Fruit fly (Drosophila melanogaster) whole organism, embryonic: ENCODE results near the gene CG5639.

ENCODE experiments used
- ATbp ChIP-seq: fragments of 200-800 bp; sonication (Bioruptor generic); optimal IDR thresholded peaks from 2 replicates; lab custom pipeline; 2017; ENCODE audit warnings: missing biosample characterization, mild to moderate bottlenecking, missing genetic modification characterization, missing genetic modification reagents
- CG10431 ChIP-seq: fragments of 200-800 bp; sonication (Bioruptor generic); optimal IDR thresholded peaks from 3 replicates; lab custom pipeline; 2018; ENCODE audit warnings: missing biosample characterization, mild to moderate bottlenecking, missing genetic modification characterization
- CG10979 ChIP-seq: fragments of 200-800 bp; sonication (Bioruptor generic); optimal IDR thresholded peaks from 2 replicates; lab custom pipeline; 2018; ENCODE audit warnings: missing biosample characterization, mild to moderate bottlenecking, missing genetic modification characterization, moderate library complexity
- CG11398 ChIP-seq: fragments of 200-800 bp; sonication (Bioruptor generic); optimal IDR thresholded peaks from 2 replicates; lab custom pipeline; 2016; ENCODE audit warnings: missing biosample characterization, missing genetic modification characterization
- CG11456 ChIP-seq: fragments of 200-800 bp; sonication (Bioruptor generic); IDR thresholded peaks from 3 replicates; pipeline ENCODE4 v1.3.6; 2022; ENCODE audit warnings: missing biosample characterization, missing genetic modification characterization
- CG11695 ChIP-seq: fragments of 200-800 bp; sonication (Bioruptor generic); IDR thresholded peaks from 3 replicates; pipeline ENCODE4 v1.3.6; 2022; ENCODE audit warnings: missing biosample characterization, missing genetic modification characterization
- CG1792 ChIP-seq: fragments of 200-800 bp; sonication (Bioruptor generic); optimal IDR thresholded peaks from 2 replicates; lab custom pipeline; 2016; ENCODE audit warnings: missing biosample characterization, missing genetic modification characterization
- CG2116 ChIP-seq: fragments of 200-800 bp; sonication (Bioruptor generic); optimal IDR thresholded peaks from 3 replicates; lab custom pipeline; 2018; ENCODE audit warnings: missing biosample characterization, mild to moderate bottlenecking, missing genetic modification characterization
- CG31441 ChIP-seq: fragments of 200-800 bp; sonication (Bioruptor generic); IDR thresholded peaks from 2 replicates; pipeline ENCODE4 v1.3.6; 2022; ENCODE audit warnings: missing biosample characterization, missing genetic modification characterization
- CG3838 ChIP-seq: fragments of 200-800 bp; sonication (Bioruptor generic); optimal IDR thresholded peaks from 3 replicates; lab custom pipeline; 2016; ENCODE audit warnings: missing biosample characterization, missing genetic modification characterization
- CG3847 ChIP-seq: fragments of 200-800 bp; sonication (Bioruptor generic); IDR thresholded peaks from 2 replicates; pipeline ENCODE4 v1.3.6; 2022; ENCODE audit warnings: missing biosample characterization, missing genetic modification characterization
- CG43689 ChIP-seq: fragments of 200-800 bp; sonication (Bioruptor generic); IDR thresholded peaks from 2 replicates; pipeline ENCODE4 v1.3.6; 2022; ENCODE audit warnings: missing biosample characterization, missing genetic modification characterization
- CG6765 ChIP-seq: fragments of 200-800 bp; sonication (Bioruptor generic); optimal IDR thresholded peaks from 3 replicates; lab custom pipeline; 2017; ENCODE audit warnings: missing biosample characterization, mild to moderate bottlenecking, missing genetic modification characterization
- CG8944 ChIP-seq: fragments of 200-800 bp; sonication (Bioruptor generic); optimal IDR thresholded peaks from 3 replicates; lab custom pipeline; 2016; ENCODE audit warnings: missing biosample characterization, missing genetic modification characterization
- CG9817 ChIP-seq: fragments of 200-800 bp; sonication (Bioruptor generic); optimal IDR thresholded peaks from 2 replicates; lab custom pipeline; 2018; ENCODE audit warnings: missing biosample characterization, mild to moderate bottlenecking, missing genetic modification characterization, moderate library complexity
- Dek ChIP-seq: fragments of 200-800 bp; sonication (Bioruptor generic); optimal IDR thresholded peaks from 3 replicates; lab custom pipeline; 2019; ENCODE audit warnings: missing biosample characterization, mild to moderate bottlenecking, missing genetic modification characterization, moderate library complexity
- Doc3 ChIP-seq: fragments of 200-800 bp; sonication (Bioruptor generic); IDR thresholded peaks from 3 replicates; pipeline ENCODE4 v1.3.6; 2022; ENCODE audit warnings: missing biosample characterization, missing genetic modification characterization; ENCODE audit not compliant: partially characterized antibody
- Ets97D ChIP-seq: fragments of 200-800 bp; sonication (Bioruptor generic); optimal IDR thresholded peaks from 3 replicates; lab custom pipeline; 2016; ENCODE audit warnings: missing biosample characterization, missing genetic modification characterization
- HmgD ChIP-seq: fragments of 200-800 bp; sonication (Bioruptor generic); optimal IDR thresholded peaks from 3 replicates; lab custom pipeline; 2016; ENCODE audit warnings: missing biosample characterization, missing genetic modification characterization
- Hr39 ChIP-seq: fragments of >200 bp; optimal IDR thresholded peaks from 2 replicates; lab custom pipeline; 2017
- Hr78 ChIP-seq, 2 experiments: fragments of 200-800 bp in 1 of 2; fragments of >200 bp in 1 of 2; sonication (Bioruptor generic) in 1 of 2; optimal IDR thresholded peaks; 2 replicates each; lab custom pipeline; 2017 to 2019; ENCODE audit warnings: missing biosample characterization in 2 of 2, missing genetic modification characterization in 2 of 2, mild to moderate bottlenecking in 1 of 2, moderate library complexity in 1 of 2
- Mad ChIP-seq: fragments of 200-800 bp; sonication (Bioruptor generic); optimal IDR thresholded peaks from 2 replicates; lab custom pipeline; 2016; ENCODE audit warnings: missing biosample characterization, missing genetic modification characterization
- NfI ChIP-seq: fragments of 200-800 bp; sonication (Bioruptor generic); optimal IDR thresholded peaks from 3 replicates; lab custom pipeline; 2018; ENCODE audit warnings: missing biosample characterization, mild to moderate bottlenecking, missing genetic modification characterization, moderate library complexity
- Oli ChIP-seq: fragments of 200-800 bp; sonication (Bioruptor generic); optimal IDR thresholded peaks from 2 replicates; lab custom pipeline; 2018; ENCODE audit warnings: missing biosample characterization, mild to moderate bottlenecking, missing genetic modification characterization, moderate library complexity
- Ptx1 ChIP-seq: fragments of 200-800 bp; sonication (Bioruptor generic); IDR thresholded peaks from 2 replicates; pipeline ENCODE4 v1.3.6; 2022; ENCODE audit warnings: missing biosample characterization, missing genetic modification characterization
- Stat92E ChIP-seq, 3 experiments: fragments of >200 bp in 2 of 3; fragments of 200-800 bp in 1 of 3; sonication (Bioruptor generic) in 1 of 3; optimal IDR thresholded peaks; 2 replicates each; lab custom pipeline; 2017 to 2019; ENCODE audit warnings: missing biosample characterization in 3 of 3, missing genetic modification characterization in 3 of 3, mild to moderate bottlenecking in 1 of 3, moderate library complexity in 1 of 3
- Usf ChIP-seq: fragments of 200-800 bp; sonication (Bioruptor generic); optimal IDR thresholded peaks from 2 replicates; lab custom pipeline; 2017; ENCODE audit warnings: missing genotype, missing biosample characterization, missing genetic modification characterization
- Xbp1 ChIP-seq: fragments of 200-800 bp; sonication (Bioruptor generic); optimal IDR thresholded peaks from 3 replicates; lab custom pipeline; 2016; ENCODE audit warnings: missing biosample characterization, mild to moderate bottlenecking, missing genetic modification characterization
- crc ChIP-seq: fragments of 200-800 bp; sonication (Bioruptor generic); optimal IDR thresholded peaks from 2 replicates; lab custom pipeline; 2016; ENCODE audit warnings: missing biosample characterization, missing genetic modification characterization
- eve ChIP-seq, 2 experiments: fragments of >200 bp; optimal IDR thresholded peaks; 2 replicates each; lab custom pipeline; 2017; ENCODE audit warnings: missing biosample characterization in 2 of 2, missing genetic modification characterization in 2 of 2
- ewg ChIP-seq: fragments of 200-800 bp; sonication (Bioruptor generic); optimal IDR thresholded peaks from 3 replicates; lab custom pipeline; 2017; ENCODE audit warnings: mild to moderate bottlenecking, missing biosample characterization, missing genetic modification reagents, missing genetic modification characterization
- exex ChIP-seq: fragments of 200-800 bp; sonication (Bioruptor generic); optimal IDR thresholded peaks from 4 replicates; lab custom pipeline; 2018; ENCODE audit warnings: missing biosample characterization, mild to moderate bottlenecking, missing genetic modification characterization, moderate library complexity
- fd3F ChIP-seq: fragments of 200-800 bp; sonication (Bioruptor generic); optimal IDR thresholded peaks from 2 replicates; lab custom pipeline; 2018; ENCODE audit warnings: missing biosample characterization, mild to moderate bottlenecking, missing genetic modification characterization, moderate library complexity
- fd96Cb ChIP-seq: fragments of 200-800 bp; sonication (Bioruptor generic); optimal IDR thresholded peaks from 2 replicates; lab custom pipeline; 2018; ENCODE audit warnings: missing biosample characterization, mild to moderate bottlenecking, missing genetic modification characterization, moderate library complexity
- gem ChIP-seq: fragments of 200-800 bp; sonication (Bioruptor generic); optimal IDR thresholded peaks from 2 replicates; lab custom pipeline; 2019; ENCODE audit warnings: missing biosample characterization, mild to moderate bottlenecking, missing genetic modification characterization, moderate library complexity
- gfzf ChIP-seq: fragments of 200-800 bp; sonication (Bioruptor generic); optimal IDR thresholded peaks from 2 replicates; lab custom pipeline; 2016; ENCODE audit warnings: missing biosample characterization, mild to moderate bottlenecking, missing genetic modification characterization, moderate library complexity
- ham ChIP-seq: fragments of 200-800 bp; sonication (Bioruptor generic); IDR thresholded peaks from 2 replicates; pipeline ENCODE4 v1.3.6; 2022; ENCODE audit warnings: missing biosample characterization, missing genetic modification characterization
- hth ChIP-seq: fragments of >200 bp; optimal IDR thresholded peaks from 2 replicates; lab custom pipeline; 2017; ENCODE audit warnings: inconsistent platforms
- jumu ChIP-seq: fragments of 200-800 bp; sonication (Bioruptor generic); optimal IDR thresholded peaks from 3 replicates; lab custom pipeline; 2016; ENCODE audit warnings: missing biosample characterization, missing genetic modification characterization
- kni ChIP-seq: fragments of 200-800 bp; sonication (Bioruptor generic); optimal IDR thresholded peaks from 3 replicates; lab custom pipeline; 2017; ENCODE audit warnings: mild to moderate bottlenecking, missing biosample characterization, missing genetic modification reagents, missing genetic modification characterization
- nmo ChIP-seq: fragments of 200-800 bp; sonication (Bioruptor generic); optimal IDR thresholded peaks from 2 replicates; lab custom pipeline; 2018; ENCODE audit warnings: missing biosample characterization, mild to moderate bottlenecking, missing genetic modification characterization, moderate library complexity
- peb ChIP-seq: fragments of 200-800 bp; sonication (Bioruptor generic); IDR thresholded peaks from 2 replicates; pipeline ENCODE4 v1.3.6; 2022; ENCODE audit warnings: missing biosample characterization, missing genetic modification characterization
- phol ChIP-seq: fragments of 200-800 bp; sonication (Bioruptor generic); optimal IDR thresholded peaks from 3 replicates; lab custom pipeline; 2018; ENCODE audit warnings: missing biosample characterization, mild to moderate bottlenecking, missing genetic modification characterization, moderate library complexity
- prd ChIP-seq, 3 experiments: fragments of >200 bp in 2 of 3; fragments of 200-800 bp in 1 of 3; sonication (Bioruptor generic) in 1 of 3; optimal IDR thresholded peaks in 2 of 3; IDR thresholded peaks in 1 of 3; 2 replicates in 2 of 3; 3 replicates in 1 of 3; pipeline versions ENCODE4 v1.3.6 to Lab custom; 2017 to 2022; ENCODE audit warnings: missing biosample characterization in 1 of 3, missing genetic modification characterization in 1 of 3
- schlank ChIP-seq: fragments of 200-800 bp; sonication (Bioruptor generic); optimal IDR thresholded peaks from 2 replicates; lab custom pipeline; 2018; ENCODE audit warnings: missing biosample characterization, mild to moderate bottlenecking, missing genetic modification characterization
- scrt ChIP-seq: fragments of 200-800 bp; sonication (Bioruptor generic); optimal IDR thresholded peaks from 2 replicates; lab custom pipeline; 2018; ENCODE audit warnings: missing biosample characterization, mild to moderate bottlenecking, missing genetic modification characterization, moderate library complexity
- sna ChIP-seq: fragments of 200-800 bp; sonication (Bioruptor generic); IDR thresholded peaks from 2 replicates; pipeline ENCODE4 v1.3.6; 2022; ENCODE audit warnings: missing biosample characterization, missing genetic modification characterization; ENCODE audit not compliant: partially characterized antibody
- sr ChIP-seq: fragments of 200-800 bp; sonication (Bioruptor generic); IDR thresholded peaks from 3 replicates; pipeline ENCODE4 v1.3.6; 2022; ENCODE audit warnings: missing biosample characterization, missing genetic modification characterization
- trem ChIP-seq: fragments of 200-800 bp; optimal IDR thresholded peaks from 3 replicates; lab custom pipeline; 2019; ENCODE audit warnings: missing biosample characterization, mild to moderate bottlenecking, missing genetic modification characterization, moderate library complexity

CG5639 gene

DNA sequence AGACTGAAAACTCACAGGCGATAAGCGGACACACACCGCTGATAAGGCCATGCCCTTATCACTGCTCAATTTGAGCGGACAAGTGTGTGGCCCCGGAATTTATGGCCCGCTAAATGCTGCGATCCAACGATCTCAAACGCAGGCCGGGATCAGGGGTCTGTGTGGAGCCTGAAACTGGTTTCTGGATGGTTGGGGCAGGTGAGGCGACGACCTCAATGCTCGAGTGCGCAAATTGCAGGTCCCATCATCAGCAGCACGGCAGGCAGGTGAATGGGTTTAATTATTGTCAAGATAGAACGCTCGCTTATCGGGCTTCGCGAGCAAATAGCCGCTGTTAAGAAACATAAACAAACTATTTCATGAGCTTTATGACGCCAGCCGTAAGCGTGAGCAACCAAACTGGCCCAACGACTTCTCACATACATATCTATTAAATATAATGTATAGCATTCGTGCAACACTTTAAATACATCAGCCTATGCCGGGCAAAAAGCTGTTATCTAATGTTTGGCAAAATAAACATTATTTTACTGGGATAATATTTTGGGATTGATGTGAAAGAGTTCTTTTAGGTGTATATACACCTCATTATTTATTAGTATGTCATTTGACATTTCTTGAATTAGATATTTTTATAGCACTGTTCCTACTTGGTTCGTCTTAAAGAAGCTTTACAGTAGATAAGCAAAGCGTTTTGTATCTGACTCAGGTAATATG, 9.8 kb upstream of the CG5639 start (continued):
- TF ChIP-seq ewg: no peak
- TF ChIP-seq Xbp1 (GFP tag; lab: Kevin White, UChicago): no peak
- no peak for TF ChIP-seq CG11398
- no peak for TF ChIP-seq gfzf (GFP tag; lab: Kevin White, UChicago)
- TF ChIP-seq CG11456 (GFP tag; lab: Robert Waterston, UW): no peak
- no peak for TF ChIP-seq CG1792 (GFP tag; lab: Kevin White, UChicago)
- TF ChIP-seq CG6765 (GFP tag; lab: Kevin White, UChicago): peak; percentile 26
- TF ChIP-seq ATbp (GFP tag; lab: Kevin White, UChicago): no peak
- TF ChIP-seq fd3F (GFP tag; lab: Kevin White, UChicago): no peak
- TF ChIP-seq fd96Cb: no peak
- TF ChIP-seq sr: no peak
- peak; percentile 78 for TF ChIP-seq exex (tag; lab: Kevin White, UChicago)
- TF ChIP-seq CG10979 (tag; lab: Kevin White, UChicago): no peak
- no peak for TF ChIP-seq CG10431 (GFP tag; lab: Kevin White, UChicago)
- no peak for TF ChIP-seq NfI
- TF ChIP-seq CG3847 (GFP tag; lab: Robert Waterston, UW): no peak
- TF ChIP-seq Usf (GFP tag; lab: Kevin White, UChicago): no peak
- no peak for TF ChIP-seq prd (optimal IDR thresholded peaks at IDR 0.05; lab: Kevin White, UChicago)
- no peak for TF ChIP-seq prd (GFP tag; IDR thresholded peaks at IDR 0.05; lab: Robert Waterston, UW)
- TF ChIP-seq Ptx1 (GFP tag; lab: Robert Waterston, UW): no peak
- TF ChIP-seq crc (GFP tag; lab: Kevin White, UChicago): no peak
- peak; percentile 33 for TF ChIP-seq gem (tag; lab: Kevin White, UChicago)
- TF ChIP-seq Stat92E (GFP tag; optimal IDR thresholded peaks at IDR 0.05; lab: Kevin White, UChicago): no peak
- no peak for TF ChIP-seq phol (tag; lab: Kevin White, UChicago)
- TF ChIP-seq Ets97D: no peak
- TF ChIP-seq CG11695 (GFP tag; lab: Robert Waterston, UW): no peak
- no peak for TF ChIP-seq ham (GFP tag; lab: Robert Waterston, UW)
- no peak for TF ChIP-seq CG8944 (GFP tag; lab: Kevin White, UChicago)
- no peak for TF ChIP-seq CG31441 (GFP tag; lab: Robert Waterston, UW)
- no peak for TF ChIP-seq peb (GFP tag; lab: Robert Waterston, UW)
- no peak for TF ChIP-seq Doc3 (GFP tag; lab: Robert Waterston, UW)
- peak in 1 of 2 experiments; percentile 55 for TF ChIP-seq Hr78 (GFP tag; optimal IDR thresholded peaks at IDR 0.05; lab: Kevin White, UChicago)
- TF ChIP-seq schlank (tag; lab: Kevin White, UChicago): no peak
- TF ChIP-seq nmo (GFP tag; lab: Kevin White, UChicago): no peak
- TF ChIP-seq CG3838 (GFP tag; lab: Kevin White, UChicago): no peak
- no peak for TF ChIP-seq Dek
- TF ChIP-seq jumu: no peak
- no peak for TF ChIP-seq trem (tag; lab: Kevin White, UChicago)
- TF ChIP-seq CG43689 (GFP tag; lab: Robert Waterston, UW): no peak
- peak; percentile 5 for TF ChIP-seq CG9817 (tag; lab: Kevin White, UChicago)
- TF ChIP-seq HmgD (GFP tag; lab: Kevin White, UChicago): no peak
- TF ChIP-seq hth (lab: Kevin White, UChicago): no peak
- TF ChIP-seq Mad (GFP tag; lab: Kevin White, UChicago): no peak
- TF ChIP-seq eve (GFP tag; optimal IDR thresholded peaks at IDR 0.05; lab: Kevin White, UChicago): no peak
- no peak for TF ChIP-seq Hr39 (lab: Kevin White, UChicago)
- TF ChIP-seq scrt (GFP tag; lab: Kevin White, UChicago): no peak
- TF ChIP-seq CG2116 (GFP tag; lab: Kevin White, UChicago): no peak
- TF ChIP-seq sna (GFP tag; lab: Robert Waterston, UW): 0 out of 2 replicates have a peak, but pooled peaks have one; percentile 40
- TF ChIP-seq Oli (tag; lab: Kevin White, UChicago): no peak
- TF ChIP-seq kni: no peak
